Fruit fly (Drosophila melanogaster): ENCODE data around the gene CG12692.

The CG12692 gene

DNA sequence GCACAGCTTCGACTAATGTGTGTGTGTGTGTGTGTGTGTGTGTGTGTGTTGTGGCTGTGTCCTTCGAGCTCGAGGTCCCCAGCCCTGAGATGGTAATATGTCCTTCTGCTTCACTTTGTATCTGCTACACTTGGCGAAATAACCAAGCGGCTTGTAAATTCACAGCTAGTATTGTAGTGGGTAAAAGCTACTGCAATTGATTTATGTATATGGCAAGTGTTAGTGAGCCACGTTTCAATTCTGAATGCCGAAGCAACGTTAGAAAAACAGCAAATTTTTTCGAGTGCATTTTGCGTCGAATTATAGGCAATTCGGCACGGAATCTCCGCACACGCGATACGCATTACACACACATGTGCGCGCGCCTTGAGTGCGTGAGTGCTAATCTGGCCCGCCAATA is 39.5 kb downstream of the CG12692 start (continued):
- TF ChIP-seq wek (GFP tag; optimal IDR thresholded peaks at IDR 0.05) (peak; percentile 22), kni (GFP tag; optimal IDR thresholded peaks at IDR 0.05) (no peak), D (optimal IDR thresholded peaks at IDR 0.05) (no peak), D (GFP tag; optimal IDR thresholded peaks at IDR 0.05) (peak; percentile 37), CG17361 (GFP tag; IDR thresholded peaks at IDR 0.05) (peak; percentile 40; the same call in 1 of the 3 replicates), aop (GFP tag; IDR thresholded peaks at IDR 0.05) (no peak), nau (GFP tag; optimal IDR thresholded peaks at IDR 0.05) (no peak), crc (GFP tag; optimal IDR thresholded peaks at IDR 0.05) (no peak), CG12155 (GFP tag; optimal IDR thresholded peaks at IDR 0.05) (peak; percentile 26), ATbp (GFP tag; optimal IDR thresholded peaks at IDR 0.05) (peak; percentile 45), az2 (GFP tag; optimal IDR thresholded peaks at IDR 0.05) (peak; percentile 28), H2.0 (GFP tag; IDR thresholded peaks at IDR 0.05) (peak; percentile 49; the same call in 1 of the 2 replicates), CG1647 (GFP tag; optimal IDR thresholded peaks at IDR 0.05) (no peak), Ada2b (GFP tag; IDR thresholded peaks at IDR 0.05) (peak; percentile 33; the same call in 1 of the 2 replicates), lilli (GFP tag; optimal IDR thresholded peaks at IDR 0.05) (peak; percentile 36), CG5245 (GFP tag; optimal IDR thresholded peaks at IDR 0.05) (peak; percentile 12), repo (GFP tag; optimal IDR thresholded peaks at IDR 0.05) (peak; percentile 35), gcm2 (GFP tag; optimal IDR thresholded peaks at IDR 0.05) (no peak), CG6854 (GFP tag; optimal IDR thresholded peaks at IDR 0.05) (peak; percentile 35), sima (GFP tag; optimal IDR thresholded peaks at IDR 0.05) (no peak), CG16779 (GFP tag; IDR thresholded peaks at IDR 0.05) (no peak), CG7839 (tag; optimal IDR thresholded peaks at IDR 0.05) (peak; percentile 68), wdn (GFP tag; IDR thresholded peaks at IDR 0.05) (no peak), CG30403 (GFP tag; optimal IDR thresholded peaks at IDR 0.05) (peak; percentile 44), Ets65A (GFP tag) (peak; percentile 95), phol (tag; optimal IDR thresholded peaks at IDR 0.05) (peak; percentile 41), jigr1 (GFP tag; IDR thresholded peaks at IDR 0.05) (no peak), pb (GFP tag; optimal IDR thresholded peaks at IDR 0.05) (peak; percentile 5), Hr3 (GFP tag; optimal IDR thresholded peaks at IDR 0.05) (peak; percentile 10), Rfx (GFP tag; IDR thresholded peaks at IDR 0.05) (peak; percentile 72), CG12236 (GFP tag; optimal IDR thresholded peaks at IDR 0.05) (no peak), Fer1 (GFP tag; optimal IDR thresholded peaks at IDR 0.05) (peak; percentile 62), CG30020 (tag; optimal IDR thresholded peaks at IDR 0.05) (no peak), row (GFP tag; IDR thresholded peaks at IDR 0.05) (peak; percentile 64), Chrac-16 (GFP tag; optimal IDR thresholded peaks at IDR 0.05) (peak; percentile 24), Opbp (GFP tag; IDR thresholded peaks at IDR 0.05; ENCODE audit: partially characterized antibody) (no peak), ham (GFP tag; IDR thresholded peaks at IDR 0.05) (no peak), CG10366 (GFP tag; IDR thresholded peaks at IDR 0.05) (no peak), mld (GFP tag; IDR thresholded peaks at IDR 0.05; ENCODE audit: partially characterized antibody) (no peak), twi (tag; optimal IDR thresholded peaks at IDR 0.05) (no peak), C15 (GFP tag; IDR thresholded peaks at IDR 0.05) (no peak), CG4820 (GFP tag; optimal IDR thresholded peaks at IDR 0.05) (no peak), CG6272 (GFP tag; IDR thresholded peaks at IDR 0.05) (no peak), Stat92E (GFP tag; optimal IDR thresholded peaks at IDR 0.05) (no peak), Tbp (GFP tag; optimal IDR thresholded peaks at IDR 0.05) (no peak), CG2875 (GFP tag; optimal IDR thresholded peaks at IDR 0.05) (no peak), CG4328 (GFP tag; optimal IDR thresholded peaks at IDR 0.05) (no peak), CG10431 (GFP tag; optimal IDR thresholded peaks at IDR 0.05) (no peak), Dbx (GFP tag; IDR thresholded peaks at IDR 0.05) (0 out of 3 replicates have a peak, but pooled peaks have one; percentile 15), CG9876 (GFP tag; optimal IDR thresholded peaks at IDR 0.05) (no peak), Side (GFP tag; optimal IDR thresholded peaks at IDR 0.05) (peak; percentile 40), Drgx (GFP tag; IDR thresholded peaks at IDR 0.05) (no peak)
